Worm (Caenorhabditis elegans) whole organism, L1 larva: ENCODE measurements around the gene pycr-1.

Source experiments
- aly-2 ChIP-seq: fragments of 150-350 bp; optimal IDR thresholded peaks from 2 replicates; lab custom pipeline; 2014; ENCODE audit warnings: missing biosample characterization, missing genetic modification characterization
- efl-1 ChIP-seq, 4 experiments: fragments of 150-350 bp; optimal IDR thresholded peaks in 3 of 4; peaks in 1 of 4; 1 replicate in 1 of 4; 2 replicates in 3 of 4; lab custom pipeline; 2014; ENCODE audit warnings: missing biosample characterization in 2 of 4, missing genetic modification characterization in 2 of 4, missing genetic modification reagents in 2 of 4
- fkh-8 ChIP-seq: sonication (generic microtip); optimal IDR thresholded peaks from 2 replicates; lab custom pipeline; 2016; ENCODE audit warnings: mild to moderate bottlenecking, missing genetic modification characterization, missing compliant biosample characterization
- lin-15B ChIP-seq: fragments of 150-350 bp; sonication (generic microtip); optimal IDR thresholded peaks from 3 replicates; lab custom pipeline; 2014; ENCODE audit warnings: missing biosample characterization, missing genetic modification characterization
- mdl-1 ChIP-seq, 2 experiments: fragments of 150-350 bp; optimal IDR thresholded peaks; 2 replicates each; lab custom pipeline; 2014 to 2017; ENCODE audit warnings: missing biosample characterization in 2 of 2, missing genetic modification characterization in 2 of 2, inconsistent platforms in 1 of 2
- nhr-90 ChIP-seq: sonication (generic microtip); optimal IDR thresholded peaks from 2 replicates; lab custom pipeline; 2016; ENCODE audit warnings: mild to moderate bottlenecking, missing genetic modification characterization, missing compliant biosample characterization; ENCODE audit not compliant: poor library complexity
- pag-3 ChIP-seq: sonication (generic microtip); optimal IDR thresholded peaks from 2 replicates; lab custom pipeline; 2017; ENCODE audit warnings: missing genetic modification characterization, mild to moderate bottlenecking, missing compliant biosample characterization, antibody characterized with exemption, borderline replicate concordance; ENCODE audit not compliant: insufficient read depth
- unc-130 ChIP-seq: fragments of 150-350 bp; optimal IDR thresholded peaks from 2 replicates; lab custom pipeline; 2017; ENCODE audit warnings: missing biosample characterization, missing genetic modification characterization, inconsistent platforms
- unc-62 ChIP-seq: fragments of 150-350 bp; optimal IDR thresholded peaks from 2 replicates; lab custom pipeline; 2014; ENCODE audit warnings: missing biosample characterization, missing genetic modification reagents, missing genetic modification characterization
- ztf-11 ChIP-seq, 2 experiments: sonication (generic microtip); optimal IDR thresholded peaks; 2 replicates each; lab custom pipeline; 2016 to 2017; ENCODE audit warnings: missing genetic modification characterization in 2 of 2, missing biosample characterization in 1 of 2, missing compliant biosample characterization in 1 of 2

DNA sequence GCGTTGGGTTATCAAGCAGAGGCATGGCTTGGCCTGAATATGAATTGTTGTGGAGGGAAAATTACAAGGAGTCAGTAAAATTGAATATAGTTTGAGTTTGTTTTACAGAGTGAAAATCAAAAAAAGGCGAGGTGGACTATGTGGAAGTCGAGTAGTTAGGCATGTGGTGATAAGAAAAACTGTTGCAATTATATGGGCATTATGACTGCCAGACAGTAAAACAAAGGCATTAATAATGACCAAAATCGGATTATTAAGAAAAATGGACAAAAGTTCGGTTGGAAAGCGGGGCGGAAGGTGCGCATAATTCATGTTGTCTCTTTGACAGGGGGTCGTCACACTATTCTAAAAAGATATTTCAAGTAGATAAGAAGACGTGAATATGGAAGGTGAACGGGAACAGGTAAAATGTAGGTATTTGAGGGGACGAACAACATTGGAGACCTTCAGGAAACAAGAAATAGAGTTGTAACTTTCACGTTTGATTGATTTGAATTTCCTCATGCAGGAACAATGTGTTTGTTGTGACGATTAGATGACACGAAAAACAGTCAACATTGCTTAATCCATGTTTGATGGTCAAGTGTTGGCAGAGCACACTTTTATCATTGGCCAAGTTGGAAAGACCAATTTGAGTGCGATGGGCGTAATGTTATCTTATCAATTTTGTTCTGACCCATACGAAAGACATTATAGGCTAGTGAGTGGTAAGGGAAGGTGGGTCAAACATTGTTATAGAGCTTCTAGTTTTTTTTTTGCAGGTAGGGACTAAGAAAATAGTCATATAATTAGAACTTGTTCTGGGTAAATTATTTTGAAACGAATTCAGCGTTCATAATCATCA is 7.6 kb downstream of the pycr-1 start, which contains the start of gene mfsd-11:
- TF ChIP-seq unc-130 (tag; lab: Kevin White, UChicago) (no peak), mdl-1 (tag; optimal IDR thresholded peaks at IDR 0.05; lab: Kevin White, UChicago) (no peak), ztf-11 (tag; optimal IDR thresholded peaks at IDR 0.05; lab: Kevin White, UChicago) (no peak), efl-1 (optimal IDR thresholded peaks at IDR 0.05; lab: Kevin White, UChicago) (no peak), efl-1 (GFP tag; optimal IDR thresholded peaks at IDR 0.05 in 1 of 2; lab: Kevin White, UChicago) (no peak), pag-3 (tag; lab: Kevin White, UChicago) (no peak), nhr-90 (tag; lab: Kevin White, UChicago) (no peak), fkh-8 (no peak), aly-2 (tag; lab: Kevin White, UChicago) (no peak), unc-62 (no peak), lin-15B (no peak)
